Worm (Caenorhabditis elegans) whole organism, mixed stage, embryonic: ENCODE data around the gene F10E7.6.

Experiments
- elt-3 ChIP-seq: fragments of 150-350 bp; optimal IDR thresholded peaks from 2 replicates; lab custom pipeline; 2014; ENCODE audit warnings: missing biosample characterization, missing genetic modification characterization
- nhr-28 ChIP-seq: fragments of 150-350 bp; optimal IDR thresholded peaks from 2 replicates; lab custom pipeline; 2014; ENCODE audit warnings: missing biosample characterization, missing genetic modification characterization
- unc-62 ChIP-seq: fragments of 150-350 bp; optimal IDR thresholded peaks from 2 replicates; lab custom pipeline; 2014; ENCODE audit warnings: missing biosample characterization, missing genetic modification reagents, missing genetic modification characterization
- ztf-11 ChIP-seq: fragments of 150-350 bp; optimal IDR thresholded peaks from 2 replicates; lab custom pipeline; 2014; ENCODE audit warnings: missing biosample characterization, missing genetic modification characterization

ce11 chrII:7073537-7073913 lies 39.4 kb upstream of the F10E7.6 start, which contains the start of gene kat-1:
- TF ChIP-seq ztf-11 (no peak), nhr-28 (no peak), unc-62 (GFP tag; lab: Kevin White, UChicago) (no peak), elt-3 (tag; lab: Kevin White, UChicago) (no peak)
